Worm (Caenorhabditis elegans) whole organism, early embryonic: ENCODE measurements around the gene tgt-1.

Experiments used
- hmbx-1 ChIP-seq: sonication (generic microtip); optimal IDR thresholded peaks from 2 replicates; lab custom pipeline; 2016; ENCODE audit warnings: mild to moderate bottlenecking, missing genetic modification characterization, missing compliant biosample characterization
- tra-4 ChIP-seq: sonication (generic microtip); optimal IDR thresholded peaks from 2 replicates; lab custom pipeline; 2017; ENCODE audit warnings: missing genetic modification characterization, missing compliant biosample characterization

- TF ChIP-seq tra-4 (tag; lab: Kevin White, UChicago), result no peak
- TF ChIP-seq hmbx-1, result no peak
Observed at ce11 chrIV:11965327-11965726, 5.7 kb upstream of the tgt-1 start, which contains the start of gene srj-1.
